Fruit fly (Drosophila melanogaster) whole organism, embryonic: ENCODE measurements around the gene CG13894.

Experiments
- CG10147 ChIP-seq: fragments of 200-800 bp; sonication (Bioruptor generic); optimal IDR thresholded peaks from 2 replicates; lab custom pipeline; 2019; ENCODE audit warnings: missing biosample characterization, mild to moderate bottlenecking, missing genetic modification characterization, moderate library complexity
- CG12219 ChIP-seq: fragments of 200-800 bp; sonication (Bioruptor generic); optimal IDR thresholded peaks from 3 replicates; lab custom pipeline; 2018; ENCODE audit warnings: missing biosample characterization, mild to moderate bottlenecking, missing genetic modification characterization
- CG12299 ChIP-seq: fragments of 200-800 bp; sonication (Bioruptor generic); optimal IDR thresholded peaks from 2 replicates; lab custom pipeline; 2018; ENCODE audit warnings: missing biosample characterization, mild to moderate bottlenecking, missing genetic modification characterization
- CG15479 ChIP-seq: fragments of 200-800 bp; sonication (Bioruptor generic); optimal IDR thresholded peaks from 3 replicates; lab custom pipeline; 2019; ENCODE audit warnings: missing biosample characterization, mild to moderate bottlenecking, missing genetic modification characterization, moderate library complexity
- CG15601 ChIP-seq: fragments of 200-800 bp; sonication (Bioruptor generic); optimal IDR thresholded peaks from 3 replicates; lab custom pipeline; 2019; ENCODE audit warnings: missing biosample characterization, mild to moderate bottlenecking, missing genetic modification characterization, moderate library complexity
- CG17328 ChIP-seq: fragments of 200-800 bp; sonication (Bioruptor generic); IDR thresholded peaks from 2 replicates; pipeline ENCODE4 v1.3.6; 2022; ENCODE audit warnings: missing biosample characterization, missing genetic modification characterization
- CG17912 ChIP-seq: fragments of 200-800 bp; sonication (Bioruptor generic); optimal IDR thresholded peaks from 2 replicates; lab custom pipeline; 2018; ENCODE audit warnings: missing biosample characterization, mild to moderate bottlenecking, missing genetic modification characterization
- CG18599 ChIP-seq: fragments of 200-800 bp; sonication (Bioruptor generic); optimal IDR thresholded peaks from 3 replicates; lab custom pipeline; 2017; ENCODE audit warnings: missing biosample characterization, missing genetic modification characterization, mild to moderate bottlenecking, moderate library complexity, missing genetic modification reagents
- CG3163 ChIP-seq: fragments of 200-800 bp; sonication (Bioruptor generic); optimal IDR thresholded peaks from 3 replicates; lab custom pipeline; 2016; ENCODE audit warnings: missing biosample characterization, missing genetic modification characterization
- CG42726 ChIP-seq: fragments of 200-800 bp; sonication (Bioruptor generic); IDR thresholded peaks from 2 replicates; pipeline ENCODE4 v1.3.6; 2022; ENCODE audit warnings: missing biosample characterization, missing genetic modification characterization; ENCODE audit not compliant: partially characterized antibody
- CG4404 ChIP-seq: fragments of 200-800 bp; sonication (Bioruptor generic); IDR thresholded peaks from 2 replicates; pipeline ENCODE4 v1.3.6; 2022; ENCODE audit warnings: missing biosample characterization, missing genetic modification characterization
- CG5180 ChIP-seq: fragments of 200-800 bp; sonication (Bioruptor generic); optimal IDR thresholded peaks from 3 replicates; lab custom pipeline; 2017; ENCODE audit warnings: missing biosample characterization, missing genetic modification characterization, mild to moderate bottlenecking, moderate library complexity, missing genetic modification reagents
- CG6654 ChIP-seq: fragments of 200-800 bp; sonication (Bioruptor generic); optimal IDR thresholded peaks from 2 replicates; lab custom pipeline; 2017; ENCODE audit warnings: missing biosample characterization, mild to moderate bottlenecking, missing genetic modification characterization
- CG6689 ChIP-seq: fragments of 200-800 bp; sonication (Bioruptor generic); IDR thresholded peaks from 2 replicates; pipeline ENCODE4 v1.3.6; 2022; ENCODE audit warnings: missing biosample characterization, missing genetic modification characterization
- CG6791 ChIP-seq: fragments of 200-800 bp; sonication (Bioruptor generic); IDR thresholded peaks from 3 replicates; pipeline ENCODE4 v1.3.6; 2022; ENCODE audit warnings: missing biosample characterization, missing genetic modification characterization; ENCODE audit not compliant: partially characterized antibody
- CG7786 ChIP-seq: fragments of 200-800 bp; sonication (Bioruptor generic); optimal IDR thresholded peaks from 2 replicates; lab custom pipeline; 2016; ENCODE audit warnings: missing biosample characterization, missing genetic modification characterization
- CG7839 ChIP-seq: fragments of 200-800 bp; sonication (Bioruptor generic); optimal IDR thresholded peaks from 3 replicates; lab custom pipeline; 2018; ENCODE audit warnings: missing biosample characterization, mild to moderate bottlenecking, missing genetic modification characterization, moderate library complexity
- CG8089 ChIP-seq: fragments of 200-800 bp; sonication (Bioruptor generic); optimal IDR thresholded peaks from 3 replicates; lab custom pipeline; 2016; ENCODE audit warnings: missing biosample characterization, missing genetic modification characterization
- GATAe ChIP-seq: fragments of 200-800 bp; sonication (Bioruptor generic); conservative IDR thresholded peaks from 2 replicates; pipeline ENCODE4 v1.3.6; 2022; ENCODE audit warnings: missing biosample characterization, missing genetic modification characterization
- Gsc ChIP-seq: fragments of 200-800 bp; sonication (Bioruptor generic); IDR thresholded peaks from 2 replicates; pipeline ENCODE4 v1.3.6; 2022; ENCODE audit warnings: missing biosample characterization, missing genetic modification characterization
- HLH3B ChIP-seq: fragments of 200-800 bp; sonication (Bioruptor generic); IDR thresholded peaks from 2 replicates; pipeline ENCODE4 v1.3.6; 2022; ENCODE audit warnings: missing biosample characterization, missing genetic modification characterization
- HLH54F ChIP-seq: fragments of 200-800 bp; sonication (Bioruptor generic); optimal IDR thresholded peaks from 3 replicates; lab custom pipeline; 2016; ENCODE audit warnings: missing biosample characterization, missing genetic modification characterization
- Hand ChIP-seq: fragments of 200-800 bp; sonication (Bioruptor generic); optimal IDR thresholded peaks from 2 replicates; lab custom pipeline; 2017; ENCODE audit warnings: mild to moderate bottlenecking, missing biosample characterization, missing genetic modification reagents, missing genetic modification characterization
- HmgD ChIP-seq: fragments of 200-800 bp; sonication (Bioruptor generic); optimal IDR thresholded peaks from 3 replicates; lab custom pipeline; 2016; ENCODE audit warnings: missing biosample characterization, missing genetic modification characterization
- Kr ChIP-seq: fragments of 200-800 bp; sonication (Bioruptor generic); optimal IDR thresholded peaks from 2 replicates; lab custom pipeline; 2017; ENCODE audit warnings: missing biosample characterization, mild to moderate bottlenecking, missing genetic modification characterization
- NC2α ChIP-seq: fragments of 200-800 bp; sonication (Bioruptor generic); optimal IDR thresholded peaks from 2 replicates; lab custom pipeline; 2016; ENCODE audit warnings: missing biosample characterization, missing genetic modification characterization
- NfI ChIP-seq: fragments of 200-800 bp; sonication (Bioruptor generic); optimal IDR thresholded peaks from 3 replicates; lab custom pipeline; 2018; ENCODE audit warnings: missing biosample characterization, mild to moderate bottlenecking, missing genetic modification characterization, moderate library complexity
- PHDP ChIP-seq: fragments of 200-800 bp; sonication (Bioruptor generic); optimal IDR thresholded peaks from 3 replicates; lab custom pipeline; 2018; ENCODE audit warnings: missing biosample characterization, mild to moderate bottlenecking, missing genetic modification characterization, moderate library complexity
- Ptx1 ChIP-seq: fragments of 200-800 bp; sonication (Bioruptor generic); IDR thresholded peaks from 2 replicates; pipeline ENCODE4 v1.3.6; 2022; ENCODE audit warnings: missing biosample characterization, missing genetic modification characterization
- Six4 ChIP-seq: fragments of 200-800 bp; sonication (Bioruptor generic); optimal IDR thresholded peaks from 2 replicates; lab custom pipeline; 2016; ENCODE audit warnings: missing biosample characterization, missing genetic modification characterization
- TFAM ChIP-seq: fragments of 200-800 bp; sonication (Bioruptor generic); optimal IDR thresholded peaks from 2 replicates; lab custom pipeline; 2017; ENCODE audit warnings: missing biosample characterization, missing genetic modification characterization, inconsistent platforms
- cato ChIP-seq: fragments of 200-800 bp; sonication (Bioruptor generic); optimal IDR thresholded peaks from 2 replicates; lab custom pipeline; 2016; ENCODE audit warnings: missing biosample characterization, missing genetic modification characterization, borderline replicate concordance
- grn ChIP-seq: fragments of 200-800 bp; sonication (Bioruptor generic); optimal IDR thresholded peaks from 3 replicates; lab custom pipeline; 2017; ENCODE audit warnings: missing biosample characterization, missing genetic modification characterization
- her ChIP-seq: fragments of 200-800 bp; sonication (Bioruptor generic); optimal IDR thresholded peaks from 2 replicates; lab custom pipeline; 2016; ENCODE audit warnings: missing biosample characterization, missing genetic modification characterization
- mirr ChIP-seq: fragments of 200-800 bp; sonication (Bioruptor generic); optimal IDR thresholded peaks from 3 replicates; lab custom pipeline; 2018; ENCODE audit warnings: missing biosample characterization, mild to moderate bottlenecking, missing genetic modification characterization
- phol ChIP-seq: fragments of 200-800 bp; sonication (Bioruptor generic); optimal IDR thresholded peaks from 3 replicates; lab custom pipeline; 2018; ENCODE audit warnings: missing biosample characterization, mild to moderate bottlenecking, missing genetic modification characterization, moderate library complexity
- repo ChIP-seq: fragments of 200-800 bp; sonication (Bioruptor generic); optimal IDR thresholded peaks from 2 replicates; lab custom pipeline; 2016; ENCODE audit warnings: missing biosample characterization, missing genetic modification characterization
- rib ChIP-seq: fragments of 200-800 bp; sonication (Bioruptor generic); IDR thresholded peaks from 2 replicates; pipeline ENCODE4 v1.3.6; 2022; ENCODE audit warnings: missing biosample characterization, missing genetic modification characterization
- ro ChIP-seq: fragments of 200-800 bp; sonication (Bioruptor generic); IDR thresholded peaks from 2 replicates; pipeline ENCODE4 v1.3.6; 2022; ENCODE audit warnings: missing biosample characterization, missing genetic modification characterization
- run ChIP-seq: fragments of 200-800 bp; sonication (Bioruptor generic); optimal IDR thresholded peaks from 3 replicates; lab custom pipeline; 2018; ENCODE audit warnings: missing biosample characterization, mild to moderate bottlenecking, missing genetic modification characterization
- schlank ChIP-seq: fragments of 200-800 bp; sonication (Bioruptor generic); optimal IDR thresholded peaks from 2 replicates; lab custom pipeline; 2018; ENCODE audit warnings: missing biosample characterization, mild to moderate bottlenecking, missing genetic modification characterization
- sens ChIP-seq: fragments of 200-800 bp; sonication (Bioruptor generic); peaks from one replicate; lab custom pipeline; 2016; ENCODE audit warnings: missing biosample characterization, missing genetic modification characterization
- shn ChIP-seq: fragments of 200-800 bp; sonication (Bioruptor generic); optimal IDR thresholded peaks from 3 replicates; lab custom pipeline; 2016; ENCODE audit warnings: missing biosample characterization, missing genetic modification characterization
- sr ChIP-seq: fragments of 200-800 bp; sonication (Bioruptor generic); IDR thresholded peaks from 3 replicates; pipeline ENCODE4 v1.3.6; 2022; ENCODE audit warnings: missing biosample characterization, missing genetic modification characterization
- tll ChIP-seq, 2 experiments: fragments of 200-800 bp in 1 of 2; fragments of >200 bp in 1 of 2; sonication (Bioruptor generic) in 1 of 2; optimal IDR thresholded peaks; 2 replicates each; lab custom pipeline; 2017 to 2019; ENCODE audit warnings: missing biosample characterization in 2 of 2, missing genetic modification characterization in 2 of 2, mild to moderate bottlenecking in 1 of 2, moderate library complexity in 1 of 2
- toy ChIP-seq: fragments of 200-800 bp; sonication (Bioruptor generic); IDR thresholded peaks from 2 replicates; pipeline ENCODE4 v1.3.6; 2022; ENCODE audit warnings: missing biosample characterization, missing genetic modification characterization
- unc-4 ChIP-seq: fragments of 200-800 bp; sonication (Bioruptor generic); IDR thresholded peaks from 2 replicates; pipeline ENCODE4 v1.3.6; 2022; ENCODE audit warnings: missing biosample characterization, missing genetic modification characterization; ENCODE audit not compliant: partially characterized antibody
- zen ChIP-seq: fragments of 200-800 bp; sonication (Bioruptor generic); optimal IDR thresholded peaks from 3 replicates; lab custom pipeline; 2018; ENCODE audit warnings: missing biosample characterization, mild to moderate bottlenecking, missing genetic modification characterization, moderate library complexity
- zf30C ChIP-seq: fragments of 200-800 bp; sonication (Bioruptor generic); optimal IDR thresholded peaks from 3 replicates; lab custom pipeline; 2018; ENCODE audit warnings: missing biosample characterization, mild to moderate bottlenecking, missing genetic modification characterization
- zfh2 ChIP-seq: fragments of 200-800 bp; sonication (Bioruptor generic); optimal IDR thresholded peaks from 2 replicates; lab custom pipeline; 2016; ENCODE audit warnings: missing biosample characterization, missing genetic modification characterization

Gene CG13894

dm6 chr3L:725527-726191 is 26.7 kb upstream of the CG13894 start (continued):
- TF ChIP-seq tll (GFP tag; optimal IDR thresholded peaks at IDR 0.05; lab: Kevin White, UChicago) = no peak
- no peak for TF ChIP-seq CG10147
- peak; percentile 74 for TF ChIP-seq TFAM (GFP tag; lab: Kevin White, UChicago)
- TF ChIP-seq CG12299 = no peak
- peak; percentile 89 for TF ChIP-seq CG6689 (GFP tag; lab: Robert Waterston, UW)
- no peak for TF ChIP-seq run (tag; lab: Kevin White, UChicago)
- TF ChIP-seq CG6791 (GFP tag; lab: Robert Waterston, UW) = no peak
- no peak for TF ChIP-seq grn
- peak; percentile 74 for TF ChIP-seq CG7786 (GFP tag; lab: Kevin White, UChicago)
- no peak for TF ChIP-seq CG18599
- peak; percentile 99 for TF ChIP-seq sens (GFP tag; lab: Kevin White, UChicago)
- no peak for TF ChIP-seq rib (GFP tag; lab: Robert Waterston, UW)
- TF ChIP-seq mirr (GFP tag; lab: Kevin White, UChicago) = no peak
- no peak for TF ChIP-seq CG17912 (GFP tag; lab: Kevin White, UChicago)
- peak; percentile 52 for TF ChIP-seq CG3163 (GFP tag; lab: Kevin White, UChicago)
- peak; percentile 97 for TF ChIP-seq zf30C (GFP tag; lab: Kevin White, UChicago)
- TF ChIP-seq schlank = no peak
- no peak for TF ChIP-seq toy
- peak; percentile 54; the same call in 1 of the 2 replicates for TF ChIP-seq HLH3B (GFP tag; lab: Robert Waterston, UW)
- no peak for TF ChIP-seq CG15479 (GFP tag; lab: Kevin White, UChicago)
- no peak for TF ChIP-seq sr (GFP tag; lab: Robert Waterston, UW)
- peak; percentile 71 for TF ChIP-seq cato (GFP tag; lab: Kevin White, UChicago)
- peak; percentile 18 for TF ChIP-seq HmgD (GFP tag; lab: Kevin White, UChicago)
- peak; percentile 80 for TF ChIP-seq Gsc (GFP tag; lab: Robert Waterston, UW)
- TF ChIP-seq her = peak; percentile 63
- peak; percentile 69 for TF ChIP-seq CG15601 (tag; lab: Kevin White, UChicago)
- TF ChIP-seq CG42726 (GFP tag; lab: Robert Waterston, UW) = no peak
- no peak for TF ChIP-seq GATAe (GFP tag; lab: Robert Waterston, UW)
- TF ChIP-seq CG4404 (GFP tag; lab: Robert Waterston, UW) = peak; percentile 96
- peak; percentile 40; the same call in 1 of the 2 replicates for TF ChIP-seq ro (GFP tag; lab: Robert Waterston, UW)
- TF ChIP-seq phol (tag; lab: Kevin White, UChicago) = peak; percentile 88
- peak; percentile 62 for TF ChIP-seq Ptx1 (GFP tag; lab: Robert Waterston, UW)
- TF ChIP-seq repo (GFP tag; lab: Kevin White, UChicago) = peak; percentile 77
- TF ChIP-seq CG7839 = peak; percentile 78
- TF ChIP-seq CG6654 (GFP tag; lab: Kevin White, UChicago) = peak; percentile 8
- no peak for TF ChIP-seq unc-4
- peak; percentile 0 for TF ChIP-seq CG5180 (GFP tag; lab: Kevin White, UChicago)
- TF ChIP-seq Hand = no peak
- peak; percentile 94 for TF ChIP-seq CG17328 (GFP tag; lab: Robert Waterston, UW)
- peak; percentile 82 for TF ChIP-seq Kr
- peak; percentile 75 for TF ChIP-seq shn (GFP tag; lab: Kevin White, UChicago)
- peak; percentile 51 for TF ChIP-seq PHDP (tag; lab: Kevin White, UChicago)
- TF ChIP-seq HLH54F (GFP tag; lab: Kevin White, UChicago) = peak; percentile 45
- TF ChIP-seq NC2α (GFP tag; lab: Kevin White, UChicago) = peak; percentile 87
- peak; percentile 80 for TF ChIP-seq Six4 (GFP tag; lab: Kevin White, UChicago)
- peak; percentile 87 for TF ChIP-seq CG8089 (GFP tag; lab: Kevin White, UChicago)
- peak; percentile 87 for TF ChIP-seq zen (tag; lab: Kevin White, UChicago)
- no peak for TF ChIP-seq zfh2
- TF ChIP-seq NfI (GFP tag; lab: Kevin White, UChicago) = no peak
- peak; percentile 70 for TF ChIP-seq CG12219
